Fruit fly (Drosophila melanogaster): ENCODE data around the gene SelT.

SelT gene

DNA sequence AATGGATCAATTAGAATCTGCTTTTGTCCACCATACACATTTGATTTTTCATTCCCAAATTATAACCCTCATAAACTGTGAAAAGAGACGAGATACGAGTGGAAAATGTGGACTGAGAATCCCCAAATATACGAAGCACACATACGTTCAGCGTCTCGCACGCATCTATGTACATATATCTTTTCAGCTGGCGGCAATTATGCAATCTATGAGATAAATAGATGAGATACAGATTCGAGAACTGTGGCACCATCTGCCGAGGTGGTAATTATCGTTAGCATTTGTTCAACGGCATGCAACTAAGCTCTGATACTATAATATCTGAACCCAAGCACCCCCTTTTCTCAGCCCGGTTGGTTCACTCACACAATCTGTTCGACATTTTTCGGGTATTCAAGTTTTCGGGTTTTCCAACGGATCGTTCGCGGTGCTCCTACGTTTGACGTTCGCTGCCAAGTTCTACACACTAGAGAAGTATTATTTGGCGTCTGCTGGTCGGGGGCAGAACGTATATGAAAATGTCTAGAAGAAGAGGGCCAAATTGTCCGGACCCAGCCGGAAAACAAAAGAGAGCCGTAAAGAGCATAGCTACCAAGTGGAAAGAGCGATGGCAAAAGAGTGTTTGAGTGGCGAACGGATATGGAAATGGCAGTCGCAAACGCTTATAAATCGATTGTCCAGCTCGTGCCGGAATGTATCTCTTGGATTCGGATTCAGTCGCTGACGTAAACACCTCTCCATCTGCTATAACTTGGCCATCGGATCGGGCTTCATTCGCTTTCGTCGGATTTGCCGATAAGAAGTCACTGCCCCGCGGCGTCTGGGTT lies 15.5 kb upstream of the SelT start:
- no peak for TF ChIP-seq CG12768 (GFP tag; optimal IDR thresholded peaks at IDR 0.05)
- TF ChIP-seq Crg-1 (GFP tag; optimal IDR thresholded peaks at IDR 0.05): no peak
- TF ChIP-seq Mnt (GFP tag; optimal IDR thresholded peaks at IDR 0.05): no peak
- no peak for TF ChIP-seq CG33017 (tag; optimal IDR thresholded peaks at IDR 0.05)
- no peak for TF ChIP-seq Hr96 (GFP tag; optimal IDR thresholded peaks at IDR 0.05)
- no peak for TF ChIP-seq tj (GFP tag; optimal IDR thresholded peaks at IDR 0.05)
- TF ChIP-seq CG5204 (GFP tag; optimal IDR thresholded peaks at IDR 0.05): no peak
- no peak for TF ChIP-seq cic (GFP tag; optimal IDR thresholded peaks at IDR 0.05)
- no peak for TF ChIP-seq toe (GFP tag; optimal IDR thresholded peaks at IDR 0.05)
- TF ChIP-seq CG11617 (GFP tag; optimal IDR thresholded peaks at IDR 0.05): no peak
- TF ChIP-seq pad (GFP tag; optimal IDR thresholded peaks at IDR 0.05): no peak
- TF ChIP-seq Clk (GFP tag; optimal IDR thresholded peaks at IDR 0.05): no peak
- TF ChIP-seq CG1620 (GFP tag; optimal IDR thresholded peaks at IDR 0.05): no peak

DNA sequence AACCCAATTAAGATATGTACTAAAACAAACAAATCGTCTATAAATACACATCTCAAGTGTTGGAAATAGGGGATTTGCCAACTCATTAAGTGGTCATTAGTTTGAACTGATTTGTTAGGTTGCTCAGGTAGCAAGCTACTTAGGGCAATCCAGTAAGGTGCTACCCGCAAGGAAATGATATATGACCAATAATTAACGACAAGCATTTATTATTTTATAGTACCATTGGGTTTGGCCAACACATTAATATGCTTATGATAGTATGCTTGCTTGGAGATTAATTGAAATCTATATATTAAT lies 14.9 kb upstream of the SelT start:
- TF ChIP-seq CG33017 (tag; optimal IDR thresholded peaks at IDR 0.05): no peak
- no peak for TF ChIP-seq Mnt (GFP tag; optimal IDR thresholded peaks at IDR 0.05)
- no peak for TF ChIP-seq CG14711 (tag; optimal IDR thresholded peaks at IDR 0.05)
- TF ChIP-seq CG7045 (GFP tag; optimal IDR thresholded peaks at IDR 0.05): no peak
- no peak for TF ChIP-seq CG5204 (GFP tag; optimal IDR thresholded peaks at IDR 0.05)
- no peak for TF ChIP-seq bab1 (GFP tag; optimal IDR thresholded peaks at IDR 0.05)
- TF ChIP-seq CG1620 (GFP tag; optimal IDR thresholded peaks at IDR 0.05): no peak
- TF ChIP-seq Clk (GFP tag; optimal IDR thresholded peaks at IDR 0.05): no peak
- no peak for TF ChIP-seq toe (GFP tag; optimal IDR thresholded peaks at IDR 0.05)
- TF ChIP-seq CG12768 (GFP tag; optimal IDR thresholded peaks at IDR 0.05): no peak
- TF ChIP-seq kay (GFP tag; ENCODE audit: borderline replicate concordance): no peak
- TF ChIP-seq cic (GFP tag; optimal IDR thresholded peaks at IDR 0.05): no peak
- no peak for TF ChIP-seq tj (GFP tag; optimal IDR thresholded peaks at IDR 0.05)
- TF ChIP-seq pad (GFP tag; optimal IDR thresholded peaks at IDR 0.05): no peak
- no peak for TF ChIP-seq Crg-1 (GFP tag; optimal IDR thresholded peaks at IDR 0.05)
- no peak for TF ChIP-seq CG11617 (GFP tag; optimal IDR thresholded peaks at IDR 0.05)
- TF ChIP-seq ovo (GFP tag; optimal IDR thresholded peaks at IDR 0.05): no peak
- no peak for TF ChIP-seq cnc (optimal IDR thresholded peaks at IDR 0.05)

dm6 chr2L:4996283-4996922 lies 14.3 kb upstream of the SelT start:
- TF ChIP-seq tj (GFP tag; optimal IDR thresholded peaks at IDR 0.05) (peak; percentile 82), Mnt (GFP tag; optimal IDR thresholded peaks at IDR 0.05) (no peak), CG11617 (GFP tag; optimal IDR thresholded peaks at IDR 0.05) (no peak)

DNA sequence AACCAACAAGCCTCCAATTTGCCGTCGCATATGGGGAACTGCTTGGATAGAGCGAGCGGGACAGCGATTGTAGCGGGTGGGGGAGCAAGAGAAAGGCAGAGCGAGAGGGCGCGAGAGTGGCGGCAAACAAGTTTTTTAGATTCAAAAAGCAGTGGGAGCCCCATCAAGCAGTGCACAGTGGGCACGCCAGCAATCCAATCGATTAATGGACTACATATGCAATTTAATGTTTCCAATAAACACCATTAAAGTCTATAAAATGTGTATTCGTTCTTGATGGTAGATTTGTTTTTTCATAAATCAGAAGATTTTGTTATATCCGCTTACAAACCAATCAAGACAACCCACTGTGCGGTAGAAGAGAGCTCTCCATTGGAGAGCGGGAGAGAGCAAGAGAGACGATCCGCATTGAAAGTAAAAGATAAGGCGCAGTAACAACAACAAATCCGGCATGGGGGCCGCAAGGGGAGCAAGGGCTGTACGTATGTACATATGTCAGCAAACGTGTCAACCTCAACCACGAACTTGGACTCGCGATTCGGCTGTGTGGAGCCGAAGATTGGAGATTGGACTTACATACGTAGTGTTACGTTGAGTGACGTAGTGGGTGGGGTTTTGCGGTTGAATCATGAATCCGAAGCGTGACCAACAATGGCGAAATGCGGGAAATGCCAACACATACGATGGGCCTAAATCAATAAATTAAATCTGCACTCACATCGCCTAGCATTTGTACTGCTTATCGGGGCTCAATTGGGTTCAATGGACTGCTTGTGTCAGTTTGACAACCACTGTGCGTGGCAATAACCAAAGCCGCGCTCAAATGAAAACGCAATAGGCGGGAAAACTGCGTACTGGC lies 13.1 kb upstream of the SelT start:
- TF ChIP-seq cic (GFP tag; optimal IDR thresholded peaks at IDR 0.05) (peak; percentile 95), CG33017 (tag; optimal IDR thresholded peaks at IDR 0.05) (peak; percentile 93), bab1 (GFP tag; optimal IDR thresholded peaks at IDR 0.05) (peak; percentile 92), CG7045 (GFP tag; optimal IDR thresholded peaks at IDR 0.05) (peak; percentile 94), Crg-1 (GFP tag; optimal IDR thresholded peaks at IDR 0.05) (peak; percentile 79), ovo (GFP tag; optimal IDR thresholded peaks at IDR 0.05) (peak; percentile 84), kay (GFP tag; ENCODE audit: borderline replicate concordance) (peak; percentile 47), toe (GFP tag; optimal IDR thresholded peaks at IDR 0.05) (peak; percentile 51), CG7101 (tag; optimal IDR thresholded peaks at IDR 0.05) (peak; percentile 95), CG12768 (GFP tag; optimal IDR thresholded peaks at IDR 0.05) (peak; percentile 93), Clk (GFP tag; optimal IDR thresholded peaks at IDR 0.05) (peak; percentile 90), CG1620 (GFP tag; optimal IDR thresholded peaks at IDR 0.05) (peak; percentile 92), Mnt (GFP tag; optimal IDR thresholded peaks at IDR 0.05) (peak; percentile 79), Hr96 (GFP tag; optimal IDR thresholded peaks at IDR 0.05) (peak; percentile 96), CG5204 (GFP tag; optimal IDR thresholded peaks at IDR 0.05) (no peak), tj (GFP tag; optimal IDR thresholded peaks at IDR 0.05) (peak; percentile 81), CG11617 (GFP tag; optimal IDR thresholded peaks at IDR 0.05) (peak; percentile 94), CG14711 (tag; optimal IDR thresholded peaks at IDR 0.05) (peak; percentile 91), pad (GFP tag; optimal IDR thresholded peaks at IDR 0.05) (peak; percentile 95), cnc (optimal IDR thresholded peaks at IDR 0.05) (no peak)

DNA sequence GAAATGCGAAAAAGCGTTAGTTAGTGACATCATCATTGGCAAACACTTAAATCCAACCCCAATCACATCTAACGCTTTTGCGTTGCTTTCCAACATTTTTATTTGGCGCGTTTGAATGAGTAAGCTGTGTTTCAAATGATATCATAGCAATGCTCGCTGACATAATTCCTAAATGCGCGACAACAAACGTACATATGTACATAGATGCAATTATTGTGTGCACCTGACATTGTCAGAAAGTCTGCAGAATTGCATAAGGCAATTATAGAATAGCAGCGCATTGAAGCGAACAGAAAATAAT lies 12.5 kb upstream of the SelT start:
- TF ChIP-seq ovo (GFP tag; optimal IDR thresholded peaks at IDR 0.05): no peak
- TF ChIP-seq CG5204 (GFP tag; optimal IDR thresholded peaks at IDR 0.05): no peak
- no peak for TF ChIP-seq Crg-1 (GFP tag; optimal IDR thresholded peaks at IDR 0.05)
- no peak for TF ChIP-seq bab1 (GFP tag; optimal IDR thresholded peaks at IDR 0.05)
- TF ChIP-seq toe (GFP tag; optimal IDR thresholded peaks at IDR 0.05): no peak
- no peak for TF ChIP-seq CG33017 (tag; optimal IDR thresholded peaks at IDR 0.05)
- TF ChIP-seq CG11617 (GFP tag; optimal IDR thresholded peaks at IDR 0.05): no peak
- TF ChIP-seq CG1620 (GFP tag; optimal IDR thresholded peaks at IDR 0.05): no peak
- TF ChIP-seq Hr96 (GFP tag; optimal IDR thresholded peaks at IDR 0.05): no peak
- TF ChIP-seq Clk (GFP tag; optimal IDR thresholded peaks at IDR 0.05): no peak
- no peak for TF ChIP-seq pad (GFP tag; optimal IDR thresholded peaks at IDR 0.05)
- no peak for TF ChIP-seq CG7101 (tag; optimal IDR thresholded peaks at IDR 0.05)
- TF ChIP-seq cnc (optimal IDR thresholded peaks at IDR 0.05): no peak
- no peak for TF ChIP-seq CG14711 (tag; optimal IDR thresholded peaks at IDR 0.05)
- TF ChIP-seq kay (GFP tag; ENCODE audit: borderline replicate concordance): no peak
- TF ChIP-seq CG12768 (GFP tag; optimal IDR thresholded peaks at IDR 0.05): no peak
